Worm (Caenorhabditis elegans) whole organism, L2 larva: ENCODE data around the gene dop-6.

Source experiments
- F13H6.1 ChIP-seq: sonication (generic microtip); optimal IDR thresholded peaks from 2 replicates; lab custom pipeline; 2016; ENCODE audit warnings: missing genetic modification characterization, missing compliant biosample characterization
- Y55F3AM.14 ChIP-seq: fragments of 200-800 bp; sonication (Bioruptor generic); optimal IDR thresholded peaks from 2 replicates; lab custom pipeline; 2018; ENCODE audit warnings: mild to moderate bottlenecking, missing genetic modification characterization, missing compliant biosample characterization
- ZK546.5 ChIP-seq: sonication (generic microtip); optimal IDR thresholded peaks from 2 replicates; lab custom pipeline; 2017; ENCODE audit warnings: missing biosample characterization, missing genetic modification characterization
- alr-1 ChIP-seq: fragments of 150-350 bp; optimal IDR thresholded peaks from 2 replicates; lab custom pipeline; 2014; ENCODE audit warnings: missing biosample characterization, missing genetic modification characterization
- aly-2 ChIP-seq: fragments of 150-350 bp; optimal IDR thresholded peaks from 2 replicates; lab custom pipeline; 2014; ENCODE audit warnings: missing biosample characterization, missing genetic modification characterization
- ama-1 ChIP-seq: fragments of 150-350 bp; optimal IDR thresholded peaks from 2 replicates; lab custom pipeline; 2018; ENCODE audit warnings: inconsistent platforms
- blmp-1 ChIP-seq: sonication (generic microtip); optimal IDR thresholded peaks from 2 replicates; lab custom pipeline; 2017; ENCODE audit warnings: missing genetic modification characterization, mild to moderate bottlenecking, missing compliant biosample characterization, antibody characterized with exemption, moderate library complexity; ENCODE audit not compliant: insufficient read depth
- ceh-82 ChIP-seq: fragments of 150-350 bp; optimal IDR thresholded peaks from 2 replicates; lab custom pipeline; 2014; ENCODE audit warnings: missing biosample characterization, missing genetic modification characterization
- crh-2 ChIP-seq: sonication (generic microtip); optimal IDR thresholded peaks from 2 replicates; lab custom pipeline; 2017; ENCODE audit warnings: missing biosample characterization, missing genetic modification characterization
- egl-27 ChIP-seq: sonication (generic microtip); optimal IDR thresholded peaks from 3 replicates; lab custom pipeline; 2017; ENCODE audit warnings: missing biosample characterization, missing genetic modification reagents, missing genetic modification characterization
- elt-1 ChIP-seq: fragments of 150-350 bp; optimal IDR thresholded peaks from 2 replicates; lab custom pipeline; 2014; ENCODE audit warnings: missing biosample characterization, missing genetic modification characterization
- elt-3 ChIP-seq: sonication (generic microtip); optimal IDR thresholded peaks from 2 replicates; lab custom pipeline; 2017; ENCODE audit warnings: missing biosample characterization, missing genetic modification characterization
- fos-1 ChIP-seq: fragments of 150-350 bp; optimal IDR thresholded peaks from 2 replicates; lab custom pipeline; 2014; ENCODE audit warnings: missing biosample characterization, missing genetic modification characterization
- gmeb-1 ChIP-seq: fragments of 150-350 bp; optimal IDR thresholded peaks from 2 replicates; lab custom pipeline; 2014; ENCODE audit warnings: missing biosample characterization, missing genetic modification characterization
- lin-11 ChIP-seq: fragments of 150-350 bp; sonication (generic microtip); optimal IDR thresholded peaks from 2 replicates; lab custom pipeline; 2014; ENCODE audit warnings: missing biosample characterization, missing genetic modification characterization, inconsistent platforms, mixed read lengths
- lin-13 ChIP-seq: fragments of 150-350 bp; optimal IDR thresholded peaks from 2 replicates; lab custom pipeline; 2014; ENCODE audit warnings: missing biosample characterization, missing genetic modification reagents, missing genetic modification characterization
- lsy-2 ChIP-seq, 2 experiments: fragments of 150-350 bp in 1 of 2; sonication (generic microtip) in 1 of 2; optimal IDR thresholded peaks; 2 replicates each; lab custom pipeline; 2014 to 2017; ENCODE audit warnings: missing biosample characterization in 2 of 2, missing genetic modification characterization in 2 of 2
- mab-5 ChIP-seq: fragments of 150-350 bp; optimal IDR thresholded peaks from 2 replicates; lab custom pipeline; 2014; ENCODE audit warnings: missing biosample characterization, missing genetic modification characterization
- mdl-1 ChIP-seq, 2 experiments: fragments of 150-350 bp in 1 of 2; sonication (generic microtip) in 1 of 2; optimal IDR thresholded peaks; 2 replicates each; lab custom pipeline; 2017; ENCODE audit warnings: missing biosample characterization in 2 of 2, missing genetic modification characterization in 2 of 2
- nhr-10 ChIP-seq: sonication (generic microtip); optimal IDR thresholded peaks from 2 replicates; lab custom pipeline; 2017; ENCODE audit warnings: missing biosample characterization, missing genetic modification characterization
- nhr-11 ChIP-seq: fragments of 150-350 bp; optimal IDR thresholded peaks from 2 replicates; lab custom pipeline; 2014; ENCODE audit warnings: missing biosample characterization, missing genetic modification characterization
- nhr-12 ChIP-seq: fragments of 150-350 bp; optimal IDR thresholded peaks from 2 replicates; lab custom pipeline; 2014; ENCODE audit warnings: missing biosample characterization, missing genetic modification characterization
- nhr-129 ChIP-seq: fragments of 150-350 bp; optimal IDR thresholded peaks from 2 replicates; lab custom pipeline; 2014; ENCODE audit warnings: missing biosample characterization, missing genetic modification characterization
- nhr-21 ChIP-seq: fragments of 150-350 bp; optimal IDR thresholded peaks from 2 replicates; lab custom pipeline; 2014; ENCODE audit warnings: missing biosample characterization, missing genetic modification characterization
- nhr-23 ChIP-seq: fragments of 150-350 bp; optimal IDR thresholded peaks from 2 replicates; lab custom pipeline; 2014; ENCODE audit warnings: missing biosample characterization, missing genetic modification reagents, missing genetic modification characterization
- nhr-237 ChIP-seq: fragments of 150-350 bp; optimal IDR thresholded peaks from 2 replicates; lab custom pipeline; 2014; ENCODE audit warnings: missing biosample characterization, missing genetic modification characterization
- nhr-25 ChIP-seq: fragments of 150-350 bp; sonication (generic microtip); optimal IDR thresholded peaks from 3 replicates; lab custom pipeline; 2014; ENCODE audit warnings: missing biosample characterization, missing genetic modification characterization
- nhr-77 ChIP-seq: fragments of 150-350 bp; optimal IDR thresholded peaks from 2 replicates; lab custom pipeline; 2014; ENCODE audit warnings: missing biosample characterization, missing genetic modification characterization
- peb-1 ChIP-seq: fragments of 150-350 bp; optimal IDR thresholded peaks from 2 replicates; lab custom pipeline; 2014; ENCODE audit warnings: missing biosample characterization, missing genetic modification characterization
- sem-4 ChIP-seq: fragments of 150-350 bp; optimal IDR thresholded peaks from 2 replicates; lab custom pipeline; 2014; ENCODE audit warnings: missing biosample characterization, missing genetic modification reagents, missing genetic modification characterization
- skn-1 ChIP-seq: sonication (generic microtip); optimal IDR thresholded peaks from 2 replicates; lab custom pipeline; 2017; ENCODE audit warnings: missing biosample characterization, missing genetic modification characterization
- sma-3 ChIP-seq: sonication (generic microtip); optimal IDR thresholded peaks from 2 replicates; lab custom pipeline; 2016; ENCODE audit warnings: missing genetic modification reagents, missing genetic modification characterization, missing compliant biosample characterization
- sma-9 ChIP-seq, 2 experiments: fragments of 150-350 bp in 1 of 2; sonication (generic microtip) in 1 of 2; optimal IDR thresholded peaks; 2 replicates each; lab custom pipeline; 2014 to 2016; ENCODE audit warnings: missing genetic modification characterization in 2 of 2, mild to moderate bottlenecking in 1 of 2, missing biosample characterization in 1 of 2, missing compliant biosample characterization in 1 of 2, missing genetic modification reagents in 1 of 2, moderate library complexity in 1 of 2
- snpc-4 ChIP-seq: fragments of 150-350 bp; optimal IDR thresholded peaks from 2 replicates; lab custom pipeline; 2014; ENCODE audit warnings: missing biosample characterization, missing genetic modification characterization
- unc-55 ChIP-seq: fragments of 150-350 bp; sonication (generic microtip); optimal IDR thresholded peaks from 3 replicates; lab custom pipeline; 2014; ENCODE audit warnings: missing biosample characterization, missing genetic modification reagents, missing genetic modification characterization
- unc-62 ChIP-seq: fragments of 150-350 bp; optimal IDR thresholded peaks from 2 replicates; lab custom pipeline; 2014; ENCODE audit warnings: missing biosample characterization, missing genetic modification reagents, missing genetic modification characterization
- ztf-1 ChIP-seq: fragments of 200-800 bp; sonication (Bioruptor generic); conservative IDR thresholded peaks from 2 replicates; pipeline ENCODE4 v1.3.6; 2022; ENCODE audit warnings: missing genetic modification characterization, missing compliant biosample characterization
- ztf-11 ChIP-seq: sonication (generic microtip); optimal IDR thresholded peaks from 2 replicates; lab custom pipeline; 2017; ENCODE audit warnings: missing biosample characterization, missing genetic modification characterization

Gene dop-6

DNA sequence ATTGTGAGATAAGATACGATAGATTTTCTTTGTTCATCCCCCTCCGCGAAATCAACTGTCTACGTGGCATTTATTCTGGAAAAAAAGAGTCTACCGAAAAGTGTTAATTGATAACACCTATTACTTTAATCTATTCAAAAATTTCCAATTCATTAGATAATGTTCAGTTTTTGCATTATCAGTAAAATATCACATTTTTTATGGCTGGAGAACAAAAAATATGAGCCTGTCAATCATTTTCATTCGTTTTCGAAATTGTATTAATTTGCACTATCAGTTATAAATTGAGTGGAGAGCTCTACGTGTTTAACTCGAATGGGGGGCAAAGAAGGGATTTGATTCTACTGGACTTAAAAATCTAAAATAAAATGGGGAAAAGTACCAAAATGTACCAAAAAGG lies 38.4 kb downstream of the dop-6 start:
- TF ChIP-seq unc-62 (GFP tag; lab: Kevin White, UChicago) = no peak
- TF ChIP-seq lin-11 (tag; lab: Kevin White, UChicago) = no peak
- TF ChIP-seq peb-1 (tag; lab: Kevin White, UChicago) = no peak

DNA sequence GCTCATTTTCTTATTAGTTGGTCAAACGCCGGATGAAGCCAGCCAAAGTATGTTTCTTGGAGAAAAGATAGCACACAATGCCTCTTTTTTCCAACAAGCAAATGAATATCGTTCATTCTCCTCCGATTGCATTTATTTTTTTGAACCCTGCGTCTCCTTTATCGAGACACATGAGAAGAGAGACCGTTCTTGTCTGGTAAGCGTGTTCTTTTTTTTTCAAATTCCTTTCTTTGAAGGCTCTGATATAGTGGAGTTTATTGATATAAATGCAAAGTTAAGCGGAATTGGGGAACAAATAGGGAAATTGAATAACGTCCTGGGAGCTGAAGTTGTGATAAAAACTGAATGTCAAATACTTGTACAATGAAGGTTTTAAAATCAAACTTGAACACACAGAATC lies 41.9 kb downstream of the dop-6 start, which contains the start of gene F14H12.7:
Gene F14H12.7 (minus strand): TSS at position 101 of the 400 bp plus-strand sequence.
- TF ChIP-seq egl-27 (no peak), crh-2 (tag; lab: Kevin White, UChicago) (no peak), nhr-10 (tag; lab: Kevin White, UChicago) (no peak), skn-1 (no peak), Y55F3AM.14 (GFP tag; lab: Kevin White, UChicago) (no peak), ama-1 (no peak), sem-4 (tag; lab: Kevin White, UChicago) (no peak), lsy-2 (tag; optimal IDR thresholded peaks at IDR 0.05; lab: Kevin White, UChicago) (no peak), nhr-129 (tag; lab: Kevin White, UChicago) (no peak), sma-3 (GFP tag; lab: Kevin White, UChicago) (no peak), fos-1 (tag; lab: Kevin White, UChicago) (no peak), ceh-82 (tag; lab: Kevin White, UChicago) (no peak), ZK546.5 (tag; lab: Kevin White, UChicago) (no peak)

DNA sequence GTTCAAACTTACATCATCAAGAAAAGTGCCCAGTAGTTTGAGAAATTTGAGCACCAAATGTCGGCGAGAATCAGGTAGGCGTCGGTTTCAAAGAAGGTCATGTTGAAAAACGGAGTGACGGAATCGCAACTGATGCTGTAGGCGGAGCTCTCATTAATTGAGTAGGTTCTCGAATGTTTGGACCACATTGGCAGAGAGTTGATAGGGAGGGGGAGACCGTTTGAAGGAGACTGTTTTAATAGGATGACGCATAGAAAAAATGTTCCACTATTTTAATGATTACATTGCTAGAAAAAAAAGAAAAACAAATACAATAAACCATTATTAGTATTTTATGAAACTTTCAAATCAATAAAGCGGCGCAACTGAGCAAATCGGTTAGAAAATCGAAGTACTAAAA lies 42.5 kb downstream of the dop-6 start, which contains the start of gene F14H12.17:
Gene F14H12.17 (minus strand): TSS at position 101 of the 400 bp plus-strand sequence.
- TF ChIP-seq crh-2 (tag; lab: Kevin White, UChicago) (no peak), lsy-2 (tag; optimal IDR thresholded peaks at IDR 0.05; lab: Kevin White, UChicago) (no peak), nhr-25 (tag; lab: Kevin White, UChicago) (no peak), unc-55 (GFP tag; lab: Kevin White, UChicago) (no peak), nhr-21 (tag; lab: Kevin White, UChicago) (no peak), sma-3 (GFP tag; lab: Kevin White, UChicago) (no peak), F13H6.1 (tag; lab: Kevin White, UChicago) (no peak), nhr-77 (tag; lab: Kevin White, UChicago) (no peak)
- TF ChIP-seq, all 48 proteins: peak for 0

DNA sequence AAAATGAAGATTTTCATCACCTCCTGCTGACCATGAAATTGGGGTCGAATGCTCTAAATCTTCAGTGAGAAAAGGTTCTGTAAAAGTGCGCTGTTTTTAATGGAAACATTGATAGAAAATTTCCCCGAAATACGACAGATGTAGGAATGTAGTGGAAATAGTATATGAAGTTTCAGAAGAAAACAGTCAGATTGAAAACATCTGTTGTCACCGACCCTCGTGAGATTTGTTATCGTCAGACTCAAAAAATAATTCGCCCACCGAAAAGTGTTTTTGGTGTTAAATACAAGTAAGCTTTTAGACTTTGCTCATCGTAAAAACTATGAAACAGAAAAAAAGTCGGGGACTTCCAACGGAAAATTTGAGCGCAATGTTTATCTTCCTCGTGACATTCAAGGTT lies 44.2 kb downstream of the dop-6 start, which contains the start of gene F14H12.8:
Gene F14H12.8 (minus strand): TSS at position 101 of the 400 bp plus-strand sequence.
- TF ChIP-seq mab-5 (tag; lab: Kevin White, UChicago) (no peak), nhr-21 (tag; lab: Kevin White, UChicago) (no peak), ceh-82 (tag; lab: Kevin White, UChicago) (no peak), aly-2 (tag; lab: Kevin White, UChicago) (no peak), ztf-1 (GFP tag; lab: Robert Waterston, UW) (no peak), ama-1 (no peak), Y55F3AM.14 (GFP tag; lab: Kevin White, UChicago) (no peak), gmeb-1 (no peak), elt-3 (no peak), sma-9 (GFP tag; optimal IDR thresholded peaks at IDR 0.05; lab: Kevin White, UChicago) (no peak), sma-9 (tag; optimal IDR thresholded peaks at IDR 0.05; lab: Kevin White, UChicago) (no peak), ztf-11 (tag; lab: Kevin White, UChicago) (no peak), nhr-11 (tag; lab: Kevin White, UChicago) (no peak), peb-1 (tag; lab: Kevin White, UChicago) (no peak), fos-1 (tag; lab: Kevin White, UChicago) (no peak), blmp-1 (tag; lab: Kevin White, UChicago) (no peak), snpc-4 (tag; lab: Kevin White, UChicago) (no peak), unc-62 (GFP tag; lab: Kevin White, UChicago) (no peak)

DNA sequence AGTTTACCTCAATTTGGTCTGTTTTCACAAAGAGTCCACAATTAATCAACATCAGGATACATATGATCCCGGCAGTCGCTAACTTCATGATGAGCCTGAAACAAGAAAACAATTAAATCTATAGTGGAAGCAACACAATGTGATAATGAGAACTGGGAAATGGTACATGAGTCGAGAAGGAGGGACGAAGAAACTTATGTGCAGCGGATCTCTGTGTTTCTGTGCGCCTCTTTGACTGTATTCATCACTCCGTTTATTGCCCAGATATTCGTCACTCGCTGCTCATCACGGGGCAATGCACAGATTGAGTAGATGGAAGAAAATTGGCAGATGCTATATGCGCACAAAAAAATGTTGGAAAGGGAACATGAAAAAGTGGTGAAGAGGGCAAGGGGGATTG lies 45.6 kb downstream of the dop-6 start, which contains the start of gene R160.3:
Gene R160.3 (minus strand): TSS at position 101 of the 400 bp plus-strand sequence.
- TF ChIP-seq nhr-12 (no peak), sma-9 (GFP tag; optimal IDR thresholded peaks at IDR 0.05; lab: Kevin White, UChicago) (no peak), sma-9 (tag; optimal IDR thresholded peaks at IDR 0.05; lab: Kevin White, UChicago) (no peak), nhr-23 (tag; lab: Kevin White, UChicago) (no peak), F13H6.1 (tag; lab: Kevin White, UChicago) (no peak), elt-1 (no peak), lin-11 (tag; lab: Kevin White, UChicago) (no peak), sma-3 (GFP tag; lab: Kevin White, UChicago) (no peak), nhr-237 (tag; lab: Kevin White, UChicago) (no peak), gmeb-1 (no peak), mdl-1 (tag; optimal IDR thresholded peaks at IDR 0.05; lab: Kevin White, UChicago) (no peak), skn-1 (no peak), mab-5 (tag; lab: Kevin White, UChicago) (no peak), unc-62 (GFP tag; lab: Kevin White, UChicago) (no peak), alr-1 (tag; lab: Kevin White, UChicago) (no peak), lin-13 (GFP tag; lab: Kevin White, UChicago) (no peak), nhr-129 (tag; lab: Kevin White, UChicago) (no peak), nhr-25 (tag; lab: Kevin White, UChicago) (no peak), Y55F3AM.14 (GFP tag; lab: Kevin White, UChicago) (no peak)
